Worm (Caenorhabditis elegans) whole organism, L4 larva: ENCODE results near the gene glb-15.

ENCODE experiments used
- F10B5.3 ChIP-seq: sonication (generic microtip); optimal IDR thresholded peaks from 2 replicates; lab custom pipeline; 2016; ENCODE audit warnings: mild to moderate bottlenecking, missing genetic modification characterization, missing compliant biosample characterization
- R02D3.7 ChIP-seq: fragments of 150-350 bp; sonication (generic microtip); optimal IDR thresholded peaks from 3 replicates; lab custom pipeline; 2014; ENCODE audit warnings: missing biosample characterization, missing genetic modification characterization
- Y105C5A.15 ChIP-seq: fragments of 200-800 bp; sonication (Bioruptor generic); IDR thresholded peaks from 2 replicates; pipeline ENCODE4 v1.3.6; 2022; ENCODE audit warnings: missing genetic modification characterization, missing compliant biosample characterization
- ZK337.2 ChIP-seq: fragments of 200-800 bp; sonication (Bioruptor generic); IDR thresholded peaks from 2 replicates; pipeline ENCODE4 v1.3.6; 2022; ENCODE audit warnings: missing genetic modification reagents, missing genetic modification characterization, missing compliant biosample characterization
- aha-1 ChIP-seq: fragments of 150-350 bp; peaks from one replicate; lab custom pipeline; 2014; ENCODE audit warnings: missing biosample characterization, missing genetic modification characterization
- aly-2 ChIP-seq: sonication (generic microtip); optimal IDR thresholded peaks from 2 replicates; lab custom pipeline; 2018; ENCODE audit warnings: missing biosample characterization, missing genetic modification characterization
- ama-1 ChIP-seq: fragments of 150-350 bp; optimal IDR thresholded peaks from 2 replicates; lab custom pipeline; 2014; ENCODE audit warnings: inconsistent platforms, mixed read lengths
- attf-4 ChIP-seq: sonication (generic microtip); optimal IDR thresholded peaks from 3 replicates; lab custom pipeline; 2017; ENCODE audit warnings: missing biosample characterization, missing genetic modification characterization
- ceh-32 ChIP-seq: sonication (generic microtip); optimal IDR thresholded peaks from 2 replicates; lab custom pipeline; 2016; ENCODE audit warnings: mild to moderate bottlenecking, missing genetic modification characterization, missing compliant biosample characterization; ENCODE audit not compliant: poor library complexity
- ceh-62 ChIP-seq: sonication (generic microtip); optimal IDR thresholded peaks from 2 replicates; lab custom pipeline; 2017; ENCODE audit warnings: missing biosample characterization, missing genetic modification characterization
- ces-1 ChIP-seq: fragments of 150-350 bp; sonication (generic microtip); optimal IDR thresholded peaks from 4 replicates; lab custom pipeline; 2014; ENCODE audit warnings: missing biosample characterization, missing genetic modification reagents, missing genetic modification characterization
- ctbp-1 ChIP-seq: fragments of 200-800 bp; sonication (Bioruptor generic); IDR thresholded peaks from 2 replicates; pipeline ENCODE4 v1.3.6; 2022; ENCODE audit warnings: missing genetic modification reagents, missing genetic modification characterization, missing compliant biosample characterization
- daf-12 ChIP-seq: fragments of 150-350 bp; optimal IDR thresholded peaks from 2 replicates; lab custom pipeline; 2014; ENCODE audit warnings: missing biosample characterization, missing genetic modification reagents, missing genetic modification characterization
- daf-19 ChIP-seq: fragments of 200-800 bp; sonication (Bioruptor generic); conservative IDR thresholded peaks from 2 replicates; pipeline ENCODE4 v1.3.6; 2022; ENCODE audit warnings: missing genetic modification characterization, missing compliant biosample characterization
- dmd-6 ChIP-seq: fragments of 200-800 bp; sonication (Bioruptor generic); IDR thresholded peaks from 2 replicates; pipeline ENCODE4 v1.3.6; 2022; ENCODE audit warnings: missing genetic modification reagents, missing genetic modification characterization, missing compliant biosample characterization
- dpl-1 ChIP-seq: fragments of 150-350 bp; optimal IDR thresholded peaks from 2 replicates; lab custom pipeline; 2014; ENCODE audit warnings: missing biosample characterization, missing genetic modification reagents, missing genetic modification characterization
- egl-27 ChIP-seq: sonication (generic microtip); optimal IDR thresholded peaks from 3 replicates; lab custom pipeline; 2017; ENCODE audit warnings: missing biosample characterization, missing genetic modification reagents, missing genetic modification characterization
- jun-1 ChIP-seq: fragments of 150-350 bp; optimal IDR thresholded peaks from 2 replicates; lab custom pipeline; 2014; ENCODE audit warnings: missing biosample characterization, missing genetic modification reagents, missing genetic modification characterization
- lin-1 ChIP-seq: fragments of 200-800 bp; sonication (Bioruptor generic); IDR thresholded peaks from 2 replicates; pipeline ENCODE4 v1.3.6; 2022; ENCODE audit warnings: missing genetic modification reagents, missing genetic modification characterization, missing compliant biosample characterization
- lin-29 ChIP-seq: fragments of 200-800 bp; sonication (Bioruptor generic); IDR thresholded peaks from 2 replicates; pipeline ENCODE4 v1.3.6; 2022; ENCODE audit warnings: missing genetic modification reagents, missing genetic modification characterization, missing compliant biosample characterization
- lin-38 ChIP-seq: fragments of 200-800 bp; sonication (Bioruptor generic); IDR thresholded peaks from 2 replicates; pipeline ENCODE4 v1.3.6; 2022; ENCODE audit warnings: missing genetic modification reagents, missing genetic modification characterization, missing compliant biosample characterization
- lin-39 ChIP-seq: fragments of 150-350 bp; optimal IDR thresholded peaks from 2 replicates; lab custom pipeline; 2014; ENCODE audit warnings: missing biosample characterization, missing genetic modification reagents, missing genetic modification characterization
- madf-5 ChIP-seq, 2 experiments: fragments of 200-800 bp; sonication (Bioruptor generic); IDR thresholded peaks; 2 replicates each; pipeline ENCODE4 v1.3.6; 2022; ENCODE audit warnings: missing compliant biosample characterization in 2 of 2, missing genetic modification characterization in 2 of 2
- mdt-29 ChIP-seq: fragments of 200-800 bp; sonication (Bioruptor generic); IDR thresholded peaks from 2 replicates; pipeline ENCODE4 v1.3.6; 2022; ENCODE audit warnings: missing genetic modification reagents, missing genetic modification characterization, missing compliant biosample characterization
- mes-2 ChIP-seq: sonication (generic microtip); optimal IDR thresholded peaks from 2 replicates; lab custom pipeline; 2016; ENCODE audit warnings: missing genotype, mild to moderate bottlenecking, missing genetic modification characterization, missing compliant biosample characterization; ENCODE audit not compliant: poor library complexity, severe bottlenecking
- mxl-2 ChIP-seq: fragments of 200-800 bp; sonication (Bioruptor generic); conservative IDR thresholded peaks from 2 replicates; pipeline ENCODE4 v1.3.6; 2022; ENCODE audit warnings: missing genetic modification reagents, missing genetic modification characterization, missing compliant biosample characterization
- nhr-111 ChIP-seq: fragments of 200-800 bp; sonication (Bioruptor generic); optimal IDR thresholded peaks from 2 replicates; lab custom pipeline; 2018; ENCODE audit warnings: mild to moderate bottlenecking, missing genetic modification characterization, missing compliant biosample characterization
- nhr-237 ChIP-seq: sonication (generic microtip); optimal IDR thresholded peaks from 2 replicates; lab custom pipeline; 2017; ENCODE audit warnings: missing biosample characterization, missing genetic modification characterization
- nhr-25 ChIP-seq: sonication (generic microtip); optimal IDR thresholded peaks from 2 replicates; lab custom pipeline; 2017; ENCODE audit warnings: missing genetic modification characterization, mild to moderate bottlenecking, missing compliant biosample characterization, antibody characterized with exemption, moderate library complexity, borderline replicate concordance; ENCODE audit not compliant: insufficient read depth
- nhr-42 ChIP-seq: fragments of 200-800 bp; sonication (Bioruptor generic); IDR thresholded peaks from 2 replicates; pipeline ENCODE4 v1.3.6; 2022; ENCODE audit warnings: missing genetic modification characterization, missing compliant biosample characterization
- nhr-76 ChIP-seq: fragments of 150-350 bp; optimal IDR thresholded peaks from 2 replicates; lab custom pipeline; 2014; ENCODE audit warnings: missing biosample characterization, missing genetic modification characterization
- php-3 ChIP-seq: fragments of 200-800 bp; sonication (Bioruptor generic); IDR thresholded peaks from 2 replicates; pipeline ENCODE4 v1.3.6; 2022; ENCODE audit warnings: missing genetic modification reagents, missing genetic modification characterization, missing compliant biosample characterization
- rbr-2 ChIP-seq: sonication (generic microtip); optimal IDR thresholded peaks from 2 replicates; lab custom pipeline; 2016; ENCODE audit warnings: missing genotype, missing genetic modification characterization, missing compliant biosample characterization
- sdz-12 ChIP-seq: fragments of 200-800 bp; sonication (Bioruptor generic); optimal IDR thresholded peaks from 2 replicates; lab custom pipeline; 2018; ENCODE audit warnings: mild to moderate bottlenecking, missing genetic modification characterization, missing compliant biosample characterization
- skn-1 ChIP-seq: fragments of 150-350 bp; optimal IDR thresholded peaks from 2 replicates; lab custom pipeline; 2014; ENCODE audit warnings: missing biosample characterization, missing genetic modification characterization
- snpc-1.2 ChIP-seq: fragments of 200-800 bp; sonication (Bioruptor generic); IDR thresholded peaks from 2 replicates; pipeline ENCODE4 v1.3.6; 2022; ENCODE audit warnings: missing genetic modification reagents, missing genetic modification characterization, missing compliant biosample characterization
- snpc-4 ChIP-seq: fragments of 150-350 bp; optimal IDR thresholded peaks from 2 replicates; lab custom pipeline; 2014; ENCODE audit warnings: missing biosample characterization, missing genetic modification characterization
- unc-62 ChIP-seq, 3 experiments: fragments of 150-350 bp in 1 of 3; sonication (generic microtip); optimal IDR thresholded peaks in 2 of 3; peaks in 1 of 3; 1 replicate in 1 of 3; 2 replicates in 2 of 3; lab custom pipeline; 2014 to 2017; ENCODE audit warnings: missing biosample characterization in 3 of 3, missing genetic modification characterization in 3 of 3, missing genetic modification reagents in 3 of 3, missing genotype in 1 of 3
- vab-7 ChIP-seq: fragments of 200-800 bp; sonication (Bioruptor generic); IDR thresholded peaks from 2 replicates; pipeline ENCODE4 v1.3.6; 2022; ENCODE audit warnings: missing genetic modification reagents, missing genetic modification characterization, missing compliant biosample characterization
- zfp-2 ChIP-seq: sonication (generic microtip); optimal IDR thresholded peaks from 2 replicates; lab custom pipeline; 2016; ENCODE audit warnings: mild to moderate bottlenecking, missing genetic modification characterization, missing compliant biosample characterization
- zfp-3 ChIP-seq: fragments of 200-800 bp; sonication (Bioruptor generic); conservative IDR thresholded peaks from 2 replicates; pipeline ENCODE4 v1.3.6; 2022; ENCODE audit warnings: missing genetic modification reagents, missing genetic modification characterization, missing compliant biosample characterization

The glb-15 gene

DNA sequence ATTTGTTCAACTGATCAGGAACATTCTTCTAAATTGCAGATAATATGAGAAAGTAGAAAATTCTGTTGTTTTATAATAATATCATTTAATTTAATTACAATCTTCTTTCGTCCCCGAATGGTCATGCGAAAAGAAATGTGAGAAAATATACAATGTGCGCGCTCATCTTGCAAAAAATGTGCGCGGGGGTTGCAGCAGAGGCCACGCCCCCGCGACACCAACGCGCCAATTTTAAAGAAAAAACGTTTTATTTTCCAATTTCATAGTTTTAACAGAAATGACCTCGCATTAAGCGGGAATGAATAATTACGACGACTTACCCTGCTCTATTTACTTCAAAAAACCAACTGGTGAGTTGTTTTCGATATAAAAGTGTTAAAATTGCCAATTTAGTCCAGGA, 7.6 kb downstream of the glb-15 start, which contains the start of gene sas-5 (continued):
- peak; percentile 95 for TF ChIP-seq mes-2 (tag; lab: Kevin White, UChicago)
- no peak for TF ChIP-seq madf-5 (GFP tag; IDR thresholded peaks at IDR 0.05; lab: Robert Waterston, UW)
- TF ChIP-seq lin-29 (GFP tag; lab: Robert Waterston, UW) = no peak
- TF ChIP-seq rbr-2 = peak; percentile 44
- TF ChIP-seq ces-1 = peak; percentile 34
- peak; percentile 93 for TF ChIP-seq dpl-1 (GFP tag; lab: Kevin White, UChicago)
- peak; percentile 81 for TF ChIP-seq lin-38 (GFP tag; lab: Robert Waterston, UW)
- TF ChIP-seq zfp-2 (tag; lab: Kevin White, UChicago) = no peak
- peak; percentile 37; the same call in 1 of the 2 replicates for TF ChIP-seq snpc-1.2 (GFP tag; lab: Robert Waterston, UW)
- TF ChIP-seq php-3 (GFP tag; lab: Robert Waterston, UW) = 0 out of 2 replicates have a peak, but pooled peaks have one; percentile 9
- peak; percentile 54; the same call in 1 of the 2 replicates for TF ChIP-seq dmd-6 (GFP tag; lab: Robert Waterston, UW)
- no peak for TF ChIP-seq skn-1 (tag; lab: Kevin White, UChicago)
- no peak for TF ChIP-seq daf-12 (tag; lab: Kevin White, UChicago)
- no peak; the same call in 1 of the 2 replicates for TF ChIP-seq vab-7 (GFP tag; lab: Robert Waterston, UW)
- no peak for TF ChIP-seq nhr-237 (tag; lab: Kevin White, UChicago)
- TF ChIP-seq egl-27 (tag; lab: Kevin White, UChicago) = no peak

DNA sequence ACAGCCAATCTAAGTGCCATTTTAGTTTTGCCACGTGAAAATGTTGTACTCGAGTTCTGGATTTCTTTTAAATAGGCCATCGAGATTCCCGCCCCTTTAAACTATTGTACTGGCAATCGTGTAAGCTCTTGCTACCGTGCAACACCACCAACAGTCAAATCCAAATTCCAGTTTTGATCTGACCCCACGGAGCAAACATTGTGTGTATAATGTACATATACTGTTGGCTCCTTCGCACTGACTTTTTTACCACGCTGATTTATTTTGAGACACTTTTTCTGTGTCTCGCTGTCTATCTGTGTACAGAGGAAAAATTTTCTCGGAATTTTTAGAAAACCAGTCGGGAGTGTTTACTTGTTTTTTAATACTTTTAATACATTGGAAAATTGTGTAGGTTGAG, 8.0 kb downstream of the glb-15 start, which contains the start of gene piit-1:
Gene piit-1 (minus strand): TSS at position 101 of the 400 bp plus-strand sequence.
- TF ChIP-seq ama-1 = no peak
- TF ChIP-seq sdz-12 (GFP tag; lab: Kevin White, UChicago) = no peak
- no peak for TF ChIP-seq mdt-29 (GFP tag; lab: Robert Waterston, UW)
- TF ChIP-seq ctbp-1 (GFP tag; lab: Robert Waterston, UW) = no peak
- TF ChIP-seq attf-4 (tag; lab: Kevin White, UChicago) = no peak
- TF ChIP-seq Y105C5A.15 (GFP tag; lab: Robert Waterston, UW) = no peak
- TF ChIP-seq daf-19 (GFP tag; lab: Robert Waterston, UW) = no peak
- TF ChIP-seq ceh-62 (tag; lab: Kevin White, UChicago) = no peak
- no peak for TF ChIP-seq zfp-3 (GFP tag; lab: Robert Waterston, UW)
- TF ChIP-seq nhr-111 (GFP tag; lab: Kevin White, UChicago) = no peak
- no peak for TF ChIP-seq skn-1 (tag; lab: Kevin White, UChicago)
- TF ChIP-seq nhr-42 (GFP tag; lab: Robert Waterston, UW) = no peak
- no peak for TF ChIP-seq nhr-237 (tag; lab: Kevin White, UChicago)
- no peak for TF ChIP-seq snpc-4 (tag; lab: Kevin White, UChicago)
- no peak for TF ChIP-seq jun-1 (tag; lab: Kevin White, UChicago)
- TF ChIP-seq, all 104 proteins: peak for 0

DNA sequence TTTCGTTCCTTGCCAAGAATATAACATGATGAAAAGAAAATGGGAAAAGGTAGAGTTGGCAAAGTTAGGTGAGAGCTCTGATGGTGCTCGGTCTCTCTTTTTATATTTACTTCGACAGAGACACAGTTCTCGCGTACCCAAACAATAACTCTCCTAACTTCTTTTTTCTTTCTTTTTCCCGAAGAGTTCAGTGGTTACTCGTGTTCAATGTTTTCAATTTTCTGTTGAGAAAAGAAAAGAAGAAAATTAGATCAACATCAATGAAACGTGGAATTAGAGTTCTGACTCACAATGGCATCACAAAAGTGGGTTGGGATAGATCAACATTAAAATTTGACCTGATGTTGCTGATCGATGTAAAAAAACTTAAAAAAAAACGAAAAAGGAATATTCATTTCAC, 11.6 kb downstream of the glb-15 start, which contains the start of gene idpp-16:
Gene idpp-16 (minus strand): TSS at position 101 of the 400 bp plus-strand sequence.
- TF ChIP-seq nhr-76 (tag; lab: Kevin White, UChicago) = no peak
- no peak for TF ChIP-seq vab-7 (GFP tag; lab: Robert Waterston, UW)
- no peak for TF ChIP-seq ceh-62 (tag; lab: Kevin White, UChicago)
- no peak for TF ChIP-seq F10B5.3 (tag; lab: Kevin White, UChicago)
- TF ChIP-seq mxl-2 (GFP tag; lab: Robert Waterston, UW) = no peak
- TF ChIP-seq lin-1 (GFP tag; lab: Robert Waterston, UW) = no peak
- no peak for TF ChIP-seq unc-62 (GFP tag; optimal IDR thresholded peaks at IDR 0.05 in 1 of 2; lab: Kevin White, UChicago)
- TF ChIP-seq unc-62 (tag; optimal IDR thresholded peaks at IDR 0.05; lab: Kevin White, UChicago) = no peak
- TF ChIP-seq daf-12 (tag; lab: Kevin White, UChicago) = no peak
- TF ChIP-seq nhr-25 (tag; lab: Kevin White, UChicago) = no peak
- no peak for TF ChIP-seq nhr-111 (GFP tag; lab: Kevin White, UChicago)
- no peak for TF ChIP-seq aha-1 (tag; lab: Kevin White, UChicago)
- TF ChIP-seq lin-39 (tag; lab: Kevin White, UChicago) = no peak
- no peak for TF ChIP-seq R02D3.7 (tag; lab: Kevin White, UChicago)
- no peak for TF ChIP-seq mes-2 (tag; lab: Kevin White, UChicago)
- no peak for TF ChIP-seq aly-2
- TF ChIP-seq ceh-32 = no peak
- no peak for TF ChIP-seq ZK337.2 (GFP tag; lab: Robert Waterston, UW)
